Worm (Caenorhabditis elegans): Measurements from ENCODE around the gene C50B6.3.

DNA sequence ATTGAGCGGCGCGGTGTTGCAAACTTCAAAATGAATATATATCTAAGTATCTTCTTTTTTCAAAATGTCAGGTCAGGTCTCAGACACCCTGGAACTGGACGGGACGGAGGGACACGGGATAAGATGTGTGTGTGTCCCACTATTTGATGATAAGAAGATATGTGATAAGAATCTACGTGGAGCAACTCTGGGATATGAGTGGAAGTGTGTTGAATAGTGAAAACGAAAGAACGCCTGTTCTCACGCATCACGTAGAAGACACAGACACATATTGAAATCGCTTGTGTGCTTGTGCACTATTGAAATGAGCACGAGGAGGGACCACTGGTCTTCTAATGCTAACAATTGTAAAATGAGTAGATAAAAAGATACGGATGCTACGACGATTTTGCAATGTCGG lies 17.5 kb upstream of the C50B6.3 start, which contains the start of gene uig-1:
- TF ChIP-seq tbx-9 (tag; optimal IDR thresholded peaks at IDR 0.05; ENCODE audit: borderline replicate concordance) (no peak), fkh-3 (tag; optimal IDR thresholded peaks at IDR 0.05) (no peak), dpl-1 (GFP tag; optimal IDR thresholded peaks at IDR 0.05) (no peak), lin-26 (GFP tag; IDR thresholded peaks at IDR 0.05) (no peak), him-1 (tag; optimal IDR thresholded peaks at IDR 0.05) (no peak), rpc-1 (optimal IDR thresholded peaks at IDR 0.05) (no peak), rpc-1 (tag; optimal IDR thresholded peaks at IDR 0.05) (no peak), unc-62 (GFP tag; optimal IDR thresholded peaks at IDR 0.05) (no peak), cebp-1 (GFP tag; IDR thresholded peaks at IDR 0.05) (no peak), cebp-1 (tag; optimal IDR thresholded peaks at IDR 0.05) (no peak), ceh-100 (GFP tag; IDR thresholded peaks at IDR 0.05) (no peak), lin-35 (GFP tag; optimal IDR thresholded peaks at IDR 0.05) (no peak), hmg-1.2 (GFP tag; IDR thresholded peaks at IDR 0.05) (no peak), snpc-4 (GFP tag; optimal IDR thresholded peaks at IDR 0.05) (no peak), snpc-4 (tag; optimal IDR thresholded peaks at IDR 0.05) (no peak), mel-28 (tag; optimal IDR thresholded peaks at IDR 0.05; ENCODE audit: borderline replicate concordance) (no peak)
